Worm (Caenorhabditis elegans) whole organism, L1 larva: ENCODE measurements around the gene madf-5.

ENCODE experiments used
- blmp-1 ChIP-seq: fragments of 150-350 bp; optimal IDR thresholded peaks from 2 replicates; lab custom pipeline; 2014; ENCODE audit warnings: missing biosample characterization, missing genetic modification characterization
- ceh-63 ChIP-seq: fragments of 200-800 bp; sonication (Bioruptor generic); optimal IDR thresholded peaks from 2 replicates; lab custom pipeline; 2018; ENCODE audit warnings: mild to moderate bottlenecking, missing genetic modification characterization, missing compliant biosample characterization
- hlh-17 ChIP-seq: fragments of 200-800 bp; sonication (Bioruptor generic); optimal IDR thresholded peaks from 2 replicates; lab custom pipeline; 2018; ENCODE audit warnings: missing genetic modification characterization, mild to moderate bottlenecking, missing compliant biosample characterization, moderate library complexity, borderline replicate concordance
- jun-1 ChIP-seq: fragments of 150-350 bp; optimal IDR thresholded peaks from 2 replicates; lab custom pipeline; 2014; ENCODE audit warnings: missing biosample characterization, missing genetic modification reagents, missing genetic modification characterization
- lin-13 ChIP-seq: fragments of 150-350 bp; optimal IDR thresholded peaks from 2 replicates; lab custom pipeline; 2014; ENCODE audit warnings: missing biosample characterization, missing genetic modification reagents, missing genetic modification characterization
- lin-15B ChIP-seq: fragments of 150-350 bp; sonication (generic microtip); optimal IDR thresholded peaks from 3 replicates; lab custom pipeline; 2014; ENCODE audit warnings: missing biosample characterization, missing genetic modification characterization

DNA sequence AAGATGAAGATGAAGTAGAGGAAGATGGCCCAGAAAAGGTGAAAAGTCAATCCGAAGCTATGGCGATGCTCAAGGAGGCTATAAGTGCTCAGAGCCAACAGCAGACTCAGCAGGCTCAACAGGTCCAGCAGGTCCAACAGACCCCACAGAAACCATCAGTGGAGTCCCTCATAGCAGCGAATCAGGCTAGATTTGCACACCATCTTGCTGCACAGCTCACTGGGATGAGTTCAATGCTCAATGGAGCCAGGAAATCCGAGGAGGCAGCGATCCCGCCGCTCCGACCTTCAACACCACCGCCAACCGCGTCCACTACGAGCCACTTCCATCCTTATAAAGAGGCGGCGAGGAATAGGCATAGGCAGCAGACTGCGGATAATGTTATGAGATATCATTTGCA, 1.4 kb downstream of the madf-5 start:
- TF ChIP-seq lin-13 (GFP tag; lab: Kevin White, UChicago) (no peak), lin-15B (tag; lab: Kevin White, UChicago) (no peak), jun-1 (no peak), ceh-63 (GFP tag; lab: Kevin White, UChicago) (no peak), blmp-1 (tag; lab: Kevin White, UChicago) (no peak), hlh-17 (GFP tag; lab: Kevin White, UChicago) (no peak)
